Fruit fly (Drosophila melanogaster) whole organism, embryonic: ENCODE data around the gene jagn.

Source experiments
- Abd-B ChIP-seq: fragments of 200-800 bp; sonication (Bioruptor generic); optimal IDR thresholded peaks from 2 replicates; lab custom pipeline; 2018; ENCODE audit warnings: missing biosample characterization, mild to moderate bottlenecking, missing genetic modification characterization, moderate library complexity
- Atf6 ChIP-seq: fragments of 200-800 bp; sonication (Bioruptor generic); IDR thresholded peaks from 2 replicates; pipeline ENCODE4 v1.3.6; 2022; ENCODE audit warnings: missing biosample characterization, missing genetic modification characterization
- Awh ChIP-seq: fragments of 200-800 bp; sonication (Bioruptor generic); IDR thresholded peaks from 2 replicates; pipeline ENCODE4, ENCODE4 v1.3.6; 2022; ENCODE audit warnings: missing biosample characterization, missing genetic modification characterization
- CG10274 ChIP-seq: fragments of 200-800 bp; sonication (Bioruptor generic); optimal IDR thresholded peaks from 3 replicates; lab custom pipeline; 2017; ENCODE audit warnings: missing biosample characterization, mild to moderate bottlenecking, missing genetic modification characterization
- CG10543 ChIP-seq: fragments of 200-800 bp; sonication (Bioruptor generic); optimal IDR thresholded peaks from 3 replicates; lab custom pipeline; 2017; ENCODE audit warnings: missing biosample characterization, mild to moderate bottlenecking, missing genetic modification characterization, moderate library complexity
- CG11085 ChIP-seq: fragments of 200-800 bp; sonication (Bioruptor generic); IDR thresholded peaks from 2 replicates; pipeline ENCODE4 v1.3.6; 2022; ENCODE audit warnings: missing biosample characterization, missing genetic modification characterization
- CG1233 ChIP-seq: fragments of 200-800 bp; sonication (Bioruptor generic); optimal IDR thresholded peaks from 4 replicates; lab custom pipeline; 2018; ENCODE audit warnings: missing biosample characterization, mild to moderate bottlenecking, missing genetic modification characterization
- CG13424 ChIP-seq: fragments of 200-800 bp; sonication (Bioruptor generic); optimal IDR thresholded peaks from 2 replicates; lab custom pipeline; 2019; ENCODE audit warnings: missing biosample characterization, mild to moderate bottlenecking, missing genetic modification characterization, moderate library complexity
- CG16779 ChIP-seq: fragments of 200-800 bp; sonication (Bioruptor generic); IDR thresholded peaks from 2 replicates; pipeline ENCODE4 v1.3.6; 2022; ENCODE audit warnings: missing biosample characterization, missing genetic modification characterization
- CG17802 ChIP-seq: fragments of 200-800 bp; sonication (Bioruptor generic); optimal IDR thresholded peaks from 2 replicates; lab custom pipeline; 2018; ENCODE audit warnings: missing biosample characterization, mild to moderate bottlenecking, missing genetic modification characterization, moderate library complexity
- CG18011 ChIP-seq: fragments of 200-800 bp; sonication (Bioruptor generic); optimal IDR thresholded peaks from 2 replicates; lab custom pipeline; 2017; ENCODE audit warnings: missing biosample characterization, missing genetic modification characterization, mild to moderate bottlenecking, moderate library complexity, missing genotype
- CG2202 ChIP-seq: fragments of 200-800 bp; sonication (Bioruptor generic); optimal IDR thresholded peaks from 2 replicates; lab custom pipeline; 2018; ENCODE audit warnings: missing biosample characterization, mild to moderate bottlenecking, missing genetic modification characterization
- CG31388 ChIP-seq: fragments of 200-800 bp; sonication (Bioruptor generic); optimal IDR thresholded peaks from 2 replicates; lab custom pipeline; 2016; ENCODE audit warnings: missing biosample characterization, missing genetic modification characterization
- CG31441 ChIP-seq: fragments of 200-800 bp; sonication (Bioruptor generic); IDR thresholded peaks from 2 replicates; pipeline ENCODE4 v1.3.6; 2022; ENCODE audit warnings: missing biosample characterization, missing genetic modification characterization
- CG3995 ChIP-seq: fragments of 200-800 bp; sonication (Bioruptor generic); optimal IDR thresholded peaks from 3 replicates; lab custom pipeline; 2016; ENCODE audit warnings: missing biosample characterization, missing genetic modification characterization
- CG8388 ChIP-seq: fragments of 200-800 bp; sonication (Bioruptor generic); optimal IDR thresholded peaks from 2 replicates; lab custom pipeline; 2019; ENCODE audit warnings: missing biosample characterization, mild to moderate bottlenecking, missing genetic modification characterization, moderate library complexity
- CG8765 ChIP-seq: fragments of 200-800 bp; sonication (Bioruptor generic); IDR thresholded peaks from 2 replicates; pipeline ENCODE4 v1.3.6; 2022; ENCODE audit warnings: missing biosample characterization, missing genetic modification characterization
- CG9215 ChIP-seq: fragments of 200-800 bp; sonication (Bioruptor generic); IDR thresholded peaks from 2 replicates; pipeline ENCODE4 v1.3.6; 2022; ENCODE audit warnings: missing biosample characterization, missing genetic modification characterization
- CG9932 ChIP-seq: fragments of 200-800 bp; sonication (Bioruptor generic); IDR thresholded peaks from 2 replicates; pipeline ENCODE4 v1.3.6; 2022; ENCODE audit warnings: missing biosample characterization, missing genetic modification characterization
- CHES-1-like ChIP-seq: fragments of 200-800 bp; sonication (Bioruptor generic); optimal IDR thresholded peaks from 2 replicates; lab custom pipeline; 2016; ENCODE audit warnings: missing biosample characterization, missing genetic modification characterization
- Dad ChIP-seq: fragments of 200-800 bp; sonication (Bioruptor generic); optimal IDR thresholded peaks from 3 replicates; lab custom pipeline; 2016; ENCODE audit warnings: missing biosample characterization, missing genetic modification characterization
- Hmx ChIP-seq: fragments of 200-800 bp; sonication (Bioruptor generic); optimal IDR thresholded peaks from 2 replicates; lab custom pipeline; 2016; ENCODE audit warnings: missing biosample characterization, missing genetic modification characterization
- MTF-1 ChIP-seq: fragments of 200-800 bp; sonication (Bioruptor generic); optimal IDR thresholded peaks from 2 replicates; lab custom pipeline; 2018; ENCODE audit warnings: missing biosample characterization, mild to moderate bottlenecking, missing genetic modification characterization, borderline replicate concordance
- Neu2 ChIP-seq: fragments of 200-800 bp; sonication (Bioruptor generic); optimal IDR thresholded peaks from 3 replicates; lab custom pipeline; 2016; ENCODE audit warnings: missing biosample characterization, missing genetic modification characterization, borderline replicate concordance
- Nf-YB ChIP-seq: fragments of 200-800 bp; sonication (Bioruptor generic); optimal IDR thresholded peaks from 3 replicates; lab custom pipeline; 2019; ENCODE audit warnings: missing biosample characterization, mild to moderate bottlenecking, missing genetic modification characterization, moderate library complexity
- Sry-β ChIP-seq: fragments of 200-800 bp; sonication (Bioruptor generic); optimal IDR thresholded peaks from 2 replicates; lab custom pipeline; 2018; ENCODE audit warnings: missing biosample characterization, mild to moderate bottlenecking, missing genetic modification characterization, moderate library complexity
- Taf1 ChIP-seq: fragments of 200-800 bp; sonication (Bioruptor generic); IDR thresholded peaks from 2 replicates; pipeline ENCODE4 v1.3.6; 2022; ENCODE audit warnings: missing biosample characterization, missing genetic modification characterization
- aop ChIP-seq: fragments of 200-800 bp; sonication (Bioruptor generic); IDR thresholded peaks from 2 replicates; pipeline ENCODE4 v1.3.6; 2022; ENCODE audit warnings: missing biosample characterization, missing genetic modification characterization
- ap ChIP-seq: fragments of 200-800 bp; sonication (Bioruptor generic); IDR thresholded peaks from 2 replicates; pipeline ENCODE4 v1.3.6; 2022; ENCODE audit warnings: missing biosample characterization, missing genetic modification characterization
- btn ChIP-seq: fragments of 200-800 bp; sonication (Bioruptor generic); optimal IDR thresholded peaks from 2 replicates; lab custom pipeline; 2016; ENCODE audit warnings: missing biosample characterization, missing genetic modification characterization
- cato ChIP-seq: fragments of 200-800 bp; sonication (Bioruptor generic); optimal IDR thresholded peaks from 2 replicates; lab custom pipeline; 2016; ENCODE audit warnings: missing biosample characterization, missing genetic modification characterization, borderline replicate concordance
- chif ChIP-seq, 2 experiments: fragments of 200-800 bp; sonication (Bioruptor generic); optimal IDR thresholded peaks; 3 replicates each; lab custom pipeline; 2016; ENCODE audit warnings: missing biosample characterization in 2 of 2, missing genetic modification characterization in 2 of 2
- da ChIP-seq: fragments of 200-800 bp; sonication (Bioruptor generic); optimal IDR thresholded peaks from 2 replicates; lab custom pipeline; 2016; ENCODE audit warnings: missing biosample characterization, missing genetic modification characterization
- dan ChIP-seq: fragments of 200-800 bp; sonication (Bioruptor generic); IDR thresholded peaks from 2 replicates; pipeline ENCODE4 v1.3.6; 2022; ENCODE audit warnings: missing biosample characterization, missing genetic modification characterization
- dpn ChIP-seq, 2 experiments: fragments of 200-800 bp; sonication (Bioruptor generic); optimal IDR thresholded peaks; 3 replicates each; lab custom pipeline; 2016; ENCODE audit warnings: missing biosample characterization in 2 of 2, missing genetic modification characterization in 2 of 2
- fru ChIP-seq: fragments of >200 bp; optimal IDR thresholded peaks from 2 replicates; lab custom pipeline; 2017
- gcm2 ChIP-seq: fragments of 200-800 bp; sonication (Bioruptor generic); optimal IDR thresholded peaks from 2 replicates; lab custom pipeline; 2016; ENCODE audit warnings: missing biosample characterization, missing genetic modification characterization
- lmd ChIP-seq: fragments of 200-800 bp; sonication (Bioruptor generic); IDR thresholded peaks from 2 replicates; pipeline ENCODE4 v1.3.6; 2022; ENCODE audit warnings: missing biosample characterization, missing genetic modification characterization
- nerfin-2 ChIP-seq: fragments of 200-800 bp; sonication (Bioruptor generic); IDR thresholded peaks from 2 replicates; pipeline ENCODE4 v1.3.6; 2022; ENCODE audit warnings: missing biosample characterization, missing genetic modification characterization; ENCODE audit not compliant: partially characterized antibody
- pan ChIP-seq, 4 experiments: fragments of >200 bp in 3 of 4; fragments of 200-800 bp in 1 of 4; sonication (Bioruptor generic) in 1 of 4; optimal IDR thresholded peaks in 3 of 4; IDR thresholded peaks in 1 of 4; 2 replicates each; pipeline versions ENCODE4 v1.3.6 to Lab custom; 2017 to 2022; ENCODE audit warnings: missing biosample characterization in 2 of 4, missing genetic modification characterization in 2 of 4, mixed read lengths in 1 of 4
- ranshi ChIP-seq: fragments of 200-800 bp; sonication (Bioruptor generic); IDR thresholded peaks from 2 replicates; pipeline ENCODE4 v1.3.6; 2022; ENCODE audit warnings: missing biosample characterization, missing genetic modification characterization
- schlank ChIP-seq: fragments of 200-800 bp; sonication (Bioruptor generic); optimal IDR thresholded peaks from 2 replicates; lab custom pipeline; 2018; ENCODE audit warnings: missing biosample characterization, mild to moderate bottlenecking, missing genetic modification characterization
- ssp ChIP-seq: fragments of 200-800 bp; sonication (Bioruptor generic); IDR thresholded peaks from 2 replicates; pipeline ENCODE4 v1.3.6; 2022; ENCODE audit warnings: missing biosample characterization, missing genetic modification characterization
- stc ChIP-seq: fragments of 200-800 bp; sonication (Bioruptor generic); IDR thresholded peaks from 2 replicates; pipeline ENCODE4 v1.3.6; 2022; ENCODE audit warnings: missing biosample characterization, missing genetic modification characterization
- tio ChIP-seq: fragments of 200-800 bp; sonication (Bioruptor generic); optimal IDR thresholded peaks from 2 replicates; lab custom pipeline; 2017; ENCODE audit warnings: missing biosample characterization, missing genetic modification characterization, inconsistent platforms
- tna ChIP-seq: fragments of 200-800 bp; sonication (Bioruptor generic); IDR thresholded peaks from 2 replicates; pipeline ENCODE4 v1.3.6; 2022; ENCODE audit warnings: missing biosample characterization, missing genetic modification characterization; ENCODE audit not compliant: partially characterized antibody
- zen ChIP-seq: fragments of 200-800 bp; sonication (Bioruptor generic); optimal IDR thresholded peaks from 3 replicates; lab custom pipeline; 2018; ENCODE audit warnings: missing biosample characterization, mild to moderate bottlenecking, missing genetic modification characterization, moderate library complexity
- zfh1 ChIP-seq: fragments of 200-800 bp; sonication (Bioruptor generic); IDR thresholded peaks from 3 replicates; pipeline ENCODE4 v1.3.6; 2022; ENCODE audit warnings: missing biosample characterization, missing genetic modification characterization

jagn gene

DNA sequence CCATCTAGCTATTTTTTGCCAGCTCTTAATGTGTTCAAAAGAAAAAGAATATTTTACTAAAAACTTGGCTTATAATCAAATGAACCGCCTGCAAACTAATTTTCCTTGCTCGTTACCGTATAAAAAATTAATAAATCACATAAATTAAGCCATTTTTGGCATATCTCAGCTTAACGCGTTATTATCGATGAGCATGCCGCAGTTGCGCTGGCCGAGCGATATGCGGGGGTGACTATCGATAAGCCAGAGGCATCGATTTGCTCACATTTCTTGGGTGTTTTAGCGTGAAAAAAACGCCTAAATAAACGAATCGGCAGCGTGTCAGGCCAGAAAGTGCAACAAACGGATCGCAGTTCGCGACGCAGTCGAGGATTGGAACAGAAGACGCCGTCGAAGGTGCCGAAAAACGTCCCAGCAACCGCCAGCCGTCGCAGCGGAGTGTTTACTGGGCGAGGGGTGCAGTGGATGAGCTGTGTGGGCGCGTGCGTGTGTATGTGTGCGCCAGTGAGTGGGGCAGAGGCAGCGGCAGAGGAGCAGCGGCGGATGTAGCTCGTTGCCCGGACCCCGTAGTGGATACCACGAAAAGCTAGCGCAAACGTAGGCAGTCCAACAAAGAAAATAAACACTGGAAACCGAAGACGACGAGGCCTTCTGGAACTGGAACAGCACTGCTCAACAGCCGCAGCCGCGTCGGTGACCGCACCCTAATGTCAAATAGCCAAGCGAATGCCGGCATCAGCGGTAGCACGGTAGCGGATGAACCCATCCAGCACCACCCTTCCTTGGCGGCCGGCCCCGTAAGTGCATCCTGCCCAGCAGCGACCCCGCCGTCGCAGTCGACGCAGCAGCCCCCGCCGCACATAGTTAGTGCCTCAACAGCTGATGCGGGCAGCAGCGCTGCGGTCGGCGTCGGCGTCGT, 36.6 kb upstream of the jagn start, which contains the start of the genes Sym and Madm (continued):
- TF ChIP-seq aop (GFP tag; lab: Robert Waterston, UW) (no peak), ssp (GFP tag; lab: Robert Waterston, UW) (peak; percentile 60; the same call in 1 of the 2 replicates), CG1233 (no peak), da (GFP tag; lab: Kevin White, UChicago) (no peak), pan (optimal IDR thresholded peaks at IDR 0.05; lab: Kevin White, UChicago) (no peak), pan (GFP tag; optimal IDR thresholded peaks at IDR 0.05 in 1 of 2, IDR thresholded peaks at IDR 0.05 in 1 of 2) (no peak), MTF-1 (GFP tag; lab: Kevin White, UChicago) (no peak), btn (GFP tag; lab: Kevin White, UChicago) (no peak), CG9932 (GFP tag; lab: Robert Waterston, UW) (peak; percentile 55; the same call in 1 of the 2 replicates), lmd (GFP tag; lab: Robert Waterston, UW) (peak; percentile 24; the same call in 1 of the 2 replicates), Dad (GFP tag; lab: Kevin White, UChicago) (peak; percentile 13), CG2202 (tag; lab: Kevin White, UChicago) (no peak), CG31388 (GFP tag; lab: Kevin White, UChicago) (no peak), CG3995 (GFP tag; lab: Kevin White, UChicago) (peak; percentile 61), Sry-β (GFP tag; lab: Kevin White, UChicago) (peak; percentile 91), dpn (GFP tag; optimal IDR thresholded peaks at IDR 0.05; lab: Kevin White, UChicago) (peak; percentile 19 to 48), gcm2 (GFP tag; lab: Kevin White, UChicago) (no peak), ranshi (no peak), dan (GFP tag; lab: Robert Waterston, UW) (no peak), CG11085 (GFP tag; lab: Robert Waterston, UW) (no peak), tio (GFP tag; lab: Kevin White, UChicago) (no peak), Atf6 (GFP tag; lab: Robert Waterston, UW) (no peak), Neu2 (GFP tag; lab: Kevin White, UChicago) (peak; percentile 7), CG8765 (no peak), stc (GFP tag; lab: Robert Waterston, UW) (no peak), nerfin-2 (GFP tag; lab: Robert Waterston, UW) (peak; percentile 74), CHES-1-like (GFP tag; lab: Kevin White, UChicago) (peak; percentile 54), CG9215 (GFP tag; lab: Robert Waterston, UW) (no peak; the same call in none of the 2 replicates), CG10274 (GFP tag; lab: Kevin White, UChicago) (peak; percentile 48), schlank (tag; lab: Kevin White, UChicago) (no peak), CG10543 (GFP tag; lab: Kevin White, UChicago) (peak; percentile 14), CG18011 (GFP tag; lab: Kevin White, UChicago) (peak; percentile 33), CG8388 (no peak), ap (no peak), zen (peak; percentile 50), Abd-B (peak; percentile 56), zfh1 (GFP tag; lab: Robert Waterston, UW) (no peak), cato (peak; percentile 29), CG31441 (GFP tag; lab: Robert Waterston, UW) (no peak; the same call in 1 of the 2 replicates), fru (lab: Kevin White, UChicago) (no peak), Taf1 (GFP tag; lab: Robert Waterston, UW) (no peak), CG16779 (GFP tag; lab: Robert Waterston, UW) (no peak), CG13424 (tag; lab: Kevin White, UChicago) (peak; percentile 14), chif (GFP tag; optimal IDR thresholded peaks at IDR 0.05; lab: Kevin White, UChicago) (peak in 1 of 2 experiments; percentile 4), Nf-YB (no peak), Hmx (GFP tag; lab: Kevin White, UChicago) (peak; percentile 18), Awh (GFP tag; lab: Robert Waterston, UW) (no peak), CG17802 (tag; lab: Kevin White, UChicago) (no peak), tna (peak; percentile 56; the same call in 1 of the 2 replicates)
